Worm (Caenorhabditis elegans) whole organism, young adult: Measurements from ENCODE around the gene cut-4.

Source experiments
- F49E8.2 ChIP-seq: sonication (generic microtip); optimal IDR thresholded peaks from 3 replicates; lab custom pipeline; 2017; ENCODE audit warnings: missing genetic modification characterization, mild to moderate bottlenecking, missing compliant biosample characterization, antibody characterized with exemption, moderate library complexity; ENCODE audit not compliant: insufficient read depth
- K11D2.4 ChIP-seq: fragments of 200-800 bp; sonication (Bioruptor generic); IDR thresholded peaks from 2 replicates; pipeline ENCODE4 v1.3.6; 2022; ENCODE audit warnings: missing genetic modification reagents, missing genetic modification characterization, missing compliant biosample characterization
- K12H6.12 ChIP-seq: fragments of 200-800 bp; sonication (Bioruptor generic); optimal IDR thresholded peaks from 2 replicates; lab custom pipeline; 2018; ENCODE audit warnings: mild to moderate bottlenecking, missing genetic modification characterization, missing compliant biosample characterization
- Y67H2A.10 ChIP-seq: fragments of 200-800 bp; sonication (Bioruptor generic); conservative IDR thresholded peaks from 2 replicates; pipeline ENCODE4 v1.3.6; 2022; ENCODE audit warnings: missing genetic modification reagents, missing genetic modification characterization, missing compliant biosample characterization
- ama-1 ChIP-seq, 3 experiments: fragments of 150-350 bp in 1 of 3; sonication (generic microtip) in 2 of 3; optimal IDR thresholded peaks; 2 replicates each; lab custom pipeline; 2014 to 2018; ENCODE audit warnings: missing biosample characterization in 2 of 3, missing genetic modification characterization in 2 of 3, missing genetic modification reagents in 2 of 3
- attf-3 ChIP-seq: fragments of 200-800 bp; sonication (Bioruptor generic); conservative IDR thresholded peaks from 2 replicates; pipeline ENCODE4 v1.3.6; 2022; ENCODE audit warnings: missing genetic modification reagents, missing genetic modification characterization, missing compliant biosample characterization
- egl-44 ChIP-seq: fragments of 200-800 bp; sonication (Bioruptor generic); IDR thresholded peaks from 2 replicates; pipeline ENCODE4 v1.3.6; 2022; ENCODE audit warnings: missing genetic modification reagents, missing genetic modification characterization, missing compliant biosample characterization
- him-1 ChIP-seq: sonication (generic microtip); optimal IDR thresholded peaks from 2 replicates; lab custom pipeline; 2016; ENCODE audit warnings: missing genotype, missing genetic modification reagents, missing genetic modification characterization, missing compliant biosample characterization
- nfya-1 ChIP-seq: sonication (generic microtip); optimal IDR thresholded peaks from 2 replicates; lab custom pipeline; 2017; ENCODE audit warnings: antibody characterized with exemption, missing compliant biosample characterization, missing genetic modification characterization, borderline replicate concordance; ENCODE audit not compliant: insufficient read depth
- pha-4 ChIP-seq: fragments of 150-350 bp; sonication (generic microtip); optimal IDR thresholded peaks from 2 replicates; lab custom pipeline; 2014; ENCODE audit warnings: missing biosample characterization, missing genetic modification reagents, missing genetic modification characterization
- sdz-38 ChIP-seq: sonication (generic microtip); optimal IDR thresholded peaks from 2 replicates; lab custom pipeline; 2016; ENCODE audit warnings: missing genotype, missing genetic modification characterization, missing compliant biosample characterization
- snpc-1.1 ChIP-seq: sonication (generic microtip); optimal IDR thresholded peaks from 2 replicates; lab custom pipeline; 2017; ENCODE audit warnings: missing genetic modification characterization, mild to moderate bottlenecking, missing compliant biosample characterization, antibody characterized with exemption, moderate library complexity, missing genotype, missing genetic modification reagents; ENCODE audit not compliant: insufficient read depth
- unc-62 ChIP-seq: fragments of 150-350 bp; optimal IDR thresholded peaks from 2 replicates; lab custom pipeline; 2014; ENCODE audit warnings: missing biosample characterization, missing genetic modification reagents, missing genetic modification characterization

- no peak for TF ChIP-seq snpc-1.1 (tag; lab: Kevin White, UChicago)
- no peak for TF ChIP-seq K11D2.4 (GFP tag; lab: Robert Waterston, UW)
- no peak for TF ChIP-seq Y67H2A.10 (GFP tag; lab: Robert Waterston, UW)
- no peak for TF ChIP-seq attf-3 (GFP tag; lab: Robert Waterston, UW)
- TF ChIP-seq unc-62: no peak
- no peak for TF ChIP-seq sdz-38
- TF ChIP-seq nfya-1 (tag; lab: Kevin White, UChicago): no peak
- no peak for TF ChIP-seq ama-1 (optimal IDR thresholded peaks at IDR 0.05; lab: Kevin White, UChicago)
- no peak for TF ChIP-seq ama-1 (GFP tag; optimal IDR thresholded peaks at IDR 0.05; lab: Kevin White, UChicago)
- no peak for TF ChIP-seq K12H6.12
- TF ChIP-seq him-1: no peak
- no peak for TF ChIP-seq F49E8.2
- no peak for TF ChIP-seq pha-4 (tag; lab: Kevin White, UChicago)
- TF ChIP-seq egl-44 (GFP tag; lab: Robert Waterston, UW): no peak
Measured at ce11 chrII:10444971-10445707, 9.2 kb downstream of the cut-4 start.
